Worm (Caenorhabditis elegans): Measurements from ENCODE around the gene col-77.

col-77 gene

DNA sequence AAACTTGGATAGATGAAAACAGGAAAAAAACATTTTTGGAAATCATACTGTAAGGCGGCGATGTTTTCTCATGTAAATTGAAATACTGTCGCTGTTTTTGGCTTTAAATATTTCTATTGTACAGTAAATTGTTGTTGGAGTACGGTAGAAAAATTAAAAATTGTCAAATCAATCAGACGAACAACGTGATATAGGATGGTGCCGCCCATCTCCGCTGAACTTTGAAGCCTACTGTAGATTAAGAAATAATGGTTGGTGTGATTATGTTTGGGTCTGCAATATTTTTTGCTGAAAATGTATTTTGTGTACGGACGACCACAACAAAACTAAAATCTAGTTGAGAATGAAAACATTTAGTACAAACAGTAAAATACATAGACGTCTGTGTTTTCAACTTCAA lies 26.4 kb upstream of the col-77 start:
- no peak for TF ChIP-seq tbx-2 (tag; optimal IDR thresholded peaks at IDR 0.05)
- peak; percentile 42 for TF ChIP-seq elt-2 (tag; optimal IDR thresholded peaks at IDR 0.05)
- peak; percentile 77 for TF ChIP-seq nfya-1 (tag; optimal IDR thresholded peaks at IDR 0.05; ENCODE audit: insufficient read depth)

DNA sequence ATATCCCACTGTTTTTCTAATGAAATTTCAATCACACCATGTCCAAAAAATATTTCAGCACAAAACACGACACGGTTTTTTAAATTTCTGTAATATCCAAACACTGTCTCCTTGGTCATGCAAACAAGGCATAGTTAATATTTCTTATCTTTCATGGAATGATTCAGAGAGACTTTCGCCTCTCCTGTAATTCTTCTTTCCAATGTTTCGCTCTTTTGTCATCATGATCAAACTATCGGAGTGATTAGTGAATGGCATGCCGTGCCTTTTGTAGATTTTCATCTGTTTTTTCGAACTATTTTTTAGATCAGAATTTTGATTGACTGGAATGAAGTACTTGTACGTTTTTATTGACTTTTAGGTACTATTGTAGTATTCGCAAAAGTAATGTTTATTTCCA lies 25.2 kb upstream of the col-77 start:
- no peak for TF ChIP-seq mml-1 (tag; optimal IDR thresholded peaks at IDR 0.05)
- no peak for TF ChIP-seq elt-1 (tag; optimal IDR thresholded peaks at IDR 0.05)
- TF ChIP-seq lin-39 (tag; optimal IDR thresholded peaks at IDR 0.05), result no peak
- no peak for TF ChIP-seq nhr-67 (tag; optimal IDR thresholded peaks at IDR 0.05)
- no peak for TF ChIP-seq mdl-1 (tag; optimal IDR thresholded peaks at IDR 0.05)
- no peak for TF ChIP-seq egl-5 (tag; optimal IDR thresholded peaks at IDR 0.05)
- no peak for TF ChIP-seq aly-2 (tag; optimal IDR thresholded peaks at IDR 0.05)
- TF ChIP-seq lsy-12 (tag; optimal IDR thresholded peaks at IDR 0.05), result peak; percentile 11
- peak; percentile 77 for TF ChIP-seq pqm-1 (tag; optimal IDR thresholded peaks at IDR 0.05)
- TF ChIP-seq ceh-82 (tag; optimal IDR thresholded peaks at IDR 0.05), result no peak
- peak; percentile 14 for TF ChIP-seq jun-1 (tag; optimal IDR thresholded peaks at IDR 0.05)
- TF ChIP-seq nhr-77 (tag; optimal IDR thresholded peaks at IDR 0.05), result no peak
- TF ChIP-seq hmg-11 (tag; optimal IDR thresholded peaks at IDR 0.05), result no peak
- no peak for TF ChIP-seq R02D3.7 (tag; optimal IDR thresholded peaks at IDR 0.05)
- no peak for TF ChIP-seq ztf-4 (tag; optimal IDR thresholded peaks at IDR 0.05)
- no peak for TF ChIP-seq ceh-28 (tag; optimal IDR thresholded peaks at IDR 0.05)
- no peak for TF ChIP-seq nhr-28 (tag; optimal IDR thresholded peaks at IDR 0.05)
- no peak for TF ChIP-seq lin-15B (tag; optimal IDR thresholded peaks at IDR 0.05)
- no peak for TF ChIP-seq nhr-25 (tag; optimal IDR thresholded peaks at IDR 0.05)
- no peak for TF ChIP-seq fkh-2 (tag; optimal IDR thresholded peaks at IDR 0.05)
- no peak for TF ChIP-seq ceh-9 (tag; optimal IDR thresholded peaks at IDR 0.05)
- TF ChIP-seq fos-1 (tag; optimal IDR thresholded peaks at IDR 0.05), result no peak
- TF ChIP-seq elt-2 (tag; optimal IDR thresholded peaks at IDR 0.05), result peak; percentile 77
- TF ChIP-seq sea-2 (GFP tag; optimal IDR thresholded peaks at IDR 0.05), result no peak
- peak; percentile 65 for TF ChIP-seq skn-1 (tag; optimal IDR thresholded peaks at IDR 0.05)
- no peak for TF ChIP-seq nfya-1 (tag; optimal IDR thresholded peaks at IDR 0.05; ENCODE audit: insufficient read depth)
- TF ChIP-seq daf-12 (tag; optimal IDR thresholded peaks at IDR 0.05), result no peak
- no peak for TF ChIP-seq tbx-2 (tag; optimal IDR thresholded peaks at IDR 0.05)
- no peak for TF ChIP-seq nhr-237 (tag; optimal IDR thresholded peaks at IDR 0.05)

DNA sequence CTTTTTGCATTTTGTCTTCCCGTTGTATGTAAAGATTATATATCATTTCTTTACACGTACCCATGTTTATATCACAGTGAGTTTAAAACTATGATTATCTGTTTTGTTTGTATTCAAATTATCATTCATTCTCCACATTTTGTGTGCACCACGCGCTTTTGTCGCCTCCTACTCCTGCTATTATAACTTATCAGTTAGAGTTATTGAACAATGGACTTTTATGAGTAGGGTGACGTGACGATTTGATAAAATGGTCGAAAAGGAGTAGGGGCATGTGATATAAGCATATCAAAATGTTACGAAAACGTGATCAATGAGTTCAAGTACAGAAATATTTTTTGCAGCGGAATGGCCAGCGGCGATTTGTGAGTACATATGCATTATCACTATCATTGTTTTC lies 23.7 kb upstream of the col-77 start:
- TF ChIP-seq ceh-16 (tag; optimal IDR thresholded peaks at IDR 0.05), result no peak
- TF ChIP-seq pqm-1 (tag; optimal IDR thresholded peaks at IDR 0.05), result peak; percentile 100
- no peak for TF ChIP-seq nhr-76 (tag; optimal IDR thresholded peaks at IDR 0.05)
- peak; percentile 38 for TF ChIP-seq lsy-12 (tag; optimal IDR thresholded peaks at IDR 0.05)
- no peak for TF ChIP-seq aly-2 (tag; optimal IDR thresholded peaks at IDR 0.05)
- TF ChIP-seq nfya-1 (tag; optimal IDR thresholded peaks at IDR 0.05; ENCODE audit: insufficient read depth), result peak; percentile 22
- TF ChIP-seq nhr-12 (tag; optimal IDR thresholded peaks at IDR 0.05), result no peak
- TF ChIP-seq jun-1 (tag; optimal IDR thresholded peaks at IDR 0.05), result peak; percentile 95
- TF ChIP-seq elt-1 (tag; optimal IDR thresholded peaks at IDR 0.05), result no peak
- no peak for TF ChIP-seq unc-62 (GFP tag; optimal IDR thresholded peaks at IDR 0.05)
- peak; percentile 99 for TF ChIP-seq elt-2 (tag; optimal IDR thresholded peaks at IDR 0.05)
- peak; percentile 80 for TF ChIP-seq pha-4 (tag; optimal IDR thresholded peaks at IDR 0.05)
- TF ChIP-seq skn-1 (tag; optimal IDR thresholded peaks at IDR 0.05), result peak; percentile 1

DNA sequence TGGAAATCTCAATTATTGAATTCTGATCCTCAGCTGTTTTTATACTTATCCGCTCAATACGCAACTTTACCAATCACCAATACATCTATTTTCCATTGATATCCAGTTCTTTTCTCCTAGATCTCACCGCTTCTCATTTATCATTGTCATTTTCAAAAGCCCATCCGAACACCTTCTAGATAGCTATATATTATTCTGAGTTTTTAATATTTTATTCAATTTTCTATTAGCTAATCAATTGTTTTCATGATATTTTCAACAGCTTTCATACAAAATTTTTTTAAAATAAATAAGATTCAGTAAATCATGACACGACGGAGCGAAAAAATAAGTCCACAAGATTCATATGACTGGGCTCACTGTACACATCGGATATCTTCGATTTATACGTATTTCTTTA lies 22.0 kb upstream of the col-77 start, which contains the start of gene F49E12.12:
Gene F49E12.12, plus strand, starts transcription at position 301 of the 400 bp plus-strand sequence.
- no peak for TF ChIP-seq ceh-28 (tag; optimal IDR thresholded peaks at IDR 0.05)
- TF ChIP-seq zag-1 (tag; optimal IDR thresholded peaks at IDR 0.05), result no peak
- no peak for TF ChIP-seq mdl-1 (tag; optimal IDR thresholded peaks at IDR 0.05)
- no peak for TF ChIP-seq nhr-237 (tag; optimal IDR thresholded peaks at IDR 0.05)
- TF ChIP-seq ama-1 (optimal IDR thresholded peaks at IDR 0.05), result no peak
- TF ChIP-seq elt-2 (tag; optimal IDR thresholded peaks at IDR 0.05), result no peak
- TF ChIP-seq ceh-82 (tag; optimal IDR thresholded peaks at IDR 0.05), result no peak
- TF ChIP-seq nhr-67 (tag; optimal IDR thresholded peaks at IDR 0.05), result no peak
- no peak for TF ChIP-seq egl-27 (tag; optimal IDR thresholded peaks at IDR 0.05)
- TF ChIP-seq hmg-11 (tag; optimal IDR thresholded peaks at IDR 0.05), result no peak
- no peak for TF ChIP-seq lin-39 (tag; optimal IDR thresholded peaks at IDR 0.05)
- TF ChIP-seq elt-3 (tag; optimal IDR thresholded peaks at IDR 0.05), result no peak
- TF ChIP-seq skn-1 (tag; optimal IDR thresholded peaks at IDR 0.05), result no peak
- no peak for TF ChIP-seq daf-12 (tag; optimal IDR thresholded peaks at IDR 0.05)

Data from whole organism, L3 larva.